Worm (Caenorhabditis elegans) whole organism, early embryonic: ENCODE data around the gene C07B5.4.

ENCODE experiments used
- B0310.2 ChIP-seq: sonication (generic microtip); optimal IDR thresholded peaks from 2 replicates; lab custom pipeline; 2016; ENCODE audit warnings: mild to moderate bottlenecking, missing genetic modification characterization, missing compliant biosample characterization
- F13C5.2 ChIP-seq: sonication (generic microtip); optimal IDR thresholded peaks from 2 replicates; lab custom pipeline; 2017; ENCODE audit warnings: mild to moderate bottlenecking, missing genetic modification characterization, inconsistent platforms, missing compliant biosample characterization
- aly-1 ChIP-seq: sonication (generic microtip); optimal IDR thresholded peaks from 2 replicates; lab custom pipeline; 2016; ENCODE audit warnings: missing genetic modification characterization, missing compliant biosample characterization
- ama-1 ChIP-seq: fragments of 150-350 bp; optimal IDR thresholded peaks from 2 replicates; lab custom pipeline; 2014
- ceh-13 ChIP-seq: fragments of 200-800 bp; sonication (Bioruptor generic); optimal IDR thresholded peaks from 2 replicates; lab custom pipeline; 2018; ENCODE audit warnings: mild to moderate bottlenecking, missing genetic modification characterization, missing compliant biosample characterization
- ceh-36 ChIP-seq: sonication (generic microtip); optimal IDR thresholded peaks from 2 replicates; lab custom pipeline; 2016; ENCODE audit warnings: missing genetic modification characterization, inconsistent platforms, missing compliant biosample characterization
- ets-7 ChIP-seq: sonication (generic microtip); optimal IDR thresholded peaks from 2 replicates; lab custom pipeline; 2016; ENCODE audit warnings: missing genotype, missing genetic modification characterization, missing compliant biosample characterization
- flt-1 ChIP-seq: fragments of 200-800 bp; sonication (Bioruptor generic); IDR thresholded peaks from 2 replicates; pipeline ENCODE4 v1.3.6; 2022; ENCODE audit warnings: missing genetic modification characterization, missing compliant biosample characterization
- hmbx-1 ChIP-seq: sonication (generic microtip); optimal IDR thresholded peaks from 2 replicates; lab custom pipeline; 2016; ENCODE audit warnings: mild to moderate bottlenecking, missing genetic modification characterization, missing compliant biosample characterization
- hmg-4 ChIP-seq: fragments of 200-800 bp; sonication (Bioruptor generic); optimal IDR thresholded peaks from 2 replicates; lab custom pipeline; 2018; ENCODE audit warnings: mild to moderate bottlenecking, missing genetic modification characterization, missing compliant biosample characterization
- hnd-1 ChIP-seq: sonication (generic microtip); optimal IDR thresholded peaks from 2 replicates; lab custom pipeline; 2016; ENCODE audit warnings: missing genetic modification characterization, missing compliant biosample characterization
- pes-1 ChIP-seq: fragments of 200-800 bp; sonication (Bioruptor generic); IDR thresholded peaks from 2 replicates; pipeline ENCODE4 v1.3.6; 2022; ENCODE audit warnings: missing genetic modification reagents, missing genetic modification characterization, missing compliant biosample characterization
- scrt-1 ChIP-seq: fragments of 200-800 bp; sonication (Bioruptor generic); IDR thresholded peaks from 2 replicates; pipeline ENCODE4 v1.3.6; 2022; ENCODE audit warnings: missing genetic modification characterization, missing compliant biosample characterization
- sea-1 ChIP-seq: fragments of 200-800 bp; sonication (Bioruptor generic); conservative IDR thresholded peaks from 2 replicates; pipeline ENCODE4 v1.3.6; 2022; ENCODE audit warnings: missing genetic modification characterization, missing compliant biosample characterization
- tbx-11 ChIP-seq: fragments of 200-800 bp; sonication (Bioruptor generic); IDR thresholded peaks from 2 replicates; pipeline ENCODE4 v1.3.6; 2022; ENCODE audit warnings: missing genetic modification characterization, missing compliant biosample characterization
- tbx-37 ChIP-seq: fragments of 200-800 bp; sonication (Bioruptor generic); conservative IDR thresholded peaks from 2 replicates; pipeline ENCODE4 v1.3.6; 2022; ENCODE audit warnings: missing genetic modification reagents, missing genetic modification characterization, missing compliant biosample characterization
- tra-4 ChIP-seq: sonication (generic microtip); optimal IDR thresholded peaks from 2 replicates; lab custom pipeline; 2017; ENCODE audit warnings: missing genetic modification characterization, missing compliant biosample characterization

C07B5.4 gene

DNA sequence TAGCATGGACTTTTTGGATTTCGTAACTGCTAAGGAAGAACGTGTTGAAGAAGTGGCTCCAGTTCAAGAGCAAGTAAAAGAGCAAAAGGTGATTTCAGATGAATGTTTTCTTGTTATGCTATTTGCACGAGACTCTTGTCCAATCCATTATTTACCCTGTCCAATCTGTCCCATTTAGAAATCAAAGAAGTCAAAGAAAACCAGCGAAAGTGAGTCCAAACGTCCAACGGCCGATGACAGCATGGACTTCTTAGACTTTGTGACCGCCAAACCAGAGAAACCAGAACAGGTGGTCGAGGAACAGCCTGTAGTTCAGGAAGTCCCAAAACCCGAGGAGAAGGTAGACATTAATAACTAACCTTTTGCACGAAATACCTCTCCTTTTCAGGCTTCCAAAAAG, 25.8 kb downstream of the C07B5.4 start:
- TF ChIP-seq ama-1 (no peak), aly-1 (no peak), sea-1 (GFP tag; lab: Robert Waterston, UW) (no peak), ceh-13 (GFP tag; lab: Kevin White, UChicago) (no peak), ceh-36 (tag; lab: Kevin White, UChicago) (no peak), hmg-4 (no peak), pes-1 (GFP tag; lab: Robert Waterston, UW) (no peak), hmbx-1 (tag; lab: Kevin White, UChicago) (no peak), ets-7 (tag; lab: Kevin White, UChicago) (no peak), hnd-1 (tag; lab: Kevin White, UChicago) (no peak), F13C5.2 (tag; lab: Kevin White, UChicago) (no peak), tra-4 (tag; lab: Kevin White, UChicago) (no peak), B0310.2 (tag; lab: Kevin White, UChicago) (no peak), scrt-1 (GFP tag; lab: Robert Waterston, UW) (no peak), tbx-37 (GFP tag; lab: Robert Waterston, UW) (no peak), flt-1 (no peak), tbx-11 (GFP tag; lab: Robert Waterston, UW) (no peak)

DNA sequence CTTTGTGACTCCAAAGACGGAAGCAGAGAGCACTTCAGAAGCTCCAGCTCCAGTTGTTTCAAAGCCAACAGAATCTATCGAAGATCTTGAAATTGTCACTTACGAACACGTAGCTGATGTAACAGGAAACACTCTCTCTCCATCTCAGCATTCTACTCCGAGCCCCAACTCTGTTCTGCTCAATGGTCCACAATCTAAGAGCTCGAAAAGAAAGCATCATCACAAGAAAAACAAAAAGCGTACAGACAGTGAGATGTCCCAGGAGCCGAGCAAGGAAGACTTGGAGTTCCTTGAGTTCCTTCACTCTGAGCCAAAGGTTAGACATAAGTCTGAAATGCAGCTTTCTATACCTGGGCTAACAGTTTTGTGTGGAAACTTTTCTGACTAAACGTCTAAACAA, 26.6 kb downstream of the C07B5.4 start:
- no peak for TF ChIP-seq ets-7 (tag; lab: Kevin White, UChicago)
- TF ChIP-seq flt-1 = no peak
- TF ChIP-seq hmg-4 = no peak
- TF ChIP-seq sea-1 (GFP tag; lab: Robert Waterston, UW) = no peak
- TF ChIP-seq ama-1 = no peak
- no peak for TF ChIP-seq tra-4 (tag; lab: Kevin White, UChicago)
- no peak for TF ChIP-seq B0310.2 (tag; lab: Kevin White, UChicago)
- no peak for TF ChIP-seq hmbx-1 (tag; lab: Kevin White, UChicago)
- no peak for TF ChIP-seq ceh-36 (tag; lab: Kevin White, UChicago)
- no peak for TF ChIP-seq tbx-37 (GFP tag; lab: Robert Waterston, UW)
- TF ChIP-seq F13C5.2 (tag; lab: Kevin White, UChicago) = no peak
- no peak for TF ChIP-seq tbx-11 (GFP tag; lab: Robert Waterston, UW)
- no peak for TF ChIP-seq pes-1 (GFP tag; lab: Robert Waterston, UW)
- TF ChIP-seq hnd-1 (tag; lab: Kevin White, UChicago) = no peak

DNA sequence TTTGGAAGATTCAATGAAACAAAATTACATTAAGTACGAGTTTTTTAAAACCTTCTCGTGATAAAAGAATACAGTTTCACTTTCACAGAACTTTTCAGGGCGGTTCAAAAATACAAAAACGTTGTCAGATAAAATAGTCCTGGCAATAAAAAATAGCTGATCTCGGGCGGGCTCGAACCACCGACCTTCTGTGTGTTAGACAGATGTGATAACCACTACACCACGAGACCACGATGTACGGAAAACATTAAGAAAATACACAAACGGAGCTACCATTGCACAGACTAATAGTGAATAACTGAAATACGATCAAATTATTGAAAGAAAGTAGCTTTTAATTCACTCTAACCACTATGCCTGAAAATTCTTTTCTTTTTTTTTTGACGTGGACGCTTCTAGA, 31.5 kb downstream of the C07B5.4 start:
- TF ChIP-seq pes-1 (GFP tag; lab: Robert Waterston, UW) (peak; percentile 70), hnd-1 (tag; lab: Kevin White, UChicago) (no peak), ceh-13 (GFP tag; lab: Kevin White, UChicago) (no peak), hmbx-1 (tag; lab: Kevin White, UChicago) (no peak), tbx-11 (GFP tag; lab: Robert Waterston, UW) (no peak), aly-1 (no peak), sea-1 (GFP tag; lab: Robert Waterston, UW) (0 out of 2 replicates have a peak, but pooled peaks have one; percentile 23)

DNA sequence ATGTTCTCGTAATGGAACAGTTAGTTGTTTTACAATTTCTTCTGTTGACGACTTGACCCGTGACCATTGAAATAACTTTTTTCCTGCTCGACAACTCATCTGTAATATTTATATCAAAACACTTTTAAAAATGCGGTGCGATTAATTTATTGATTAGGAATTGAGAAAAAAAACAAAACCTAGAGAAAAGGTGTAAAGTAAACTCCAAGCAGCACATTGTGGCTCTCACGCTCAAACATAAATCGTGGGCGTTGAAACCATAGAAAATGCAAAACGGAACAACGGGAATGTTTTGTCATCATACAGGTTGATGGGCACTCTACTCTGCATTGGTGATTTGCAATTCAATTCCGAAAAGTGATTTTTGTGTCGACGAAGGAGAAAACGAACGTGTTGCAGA, 36.4 kb downstream of the C07B5.4 start, which contains the start of gene moc-5:
moc-5 (minus strand) TSS at position 101 of the 400 bp plus-strand sequence.
- TF ChIP-seq F13C5.2 (tag; lab: Kevin White, UChicago) (no peak), hmg-4 (no peak), ets-7 (tag; lab: Kevin White, UChicago) (no peak), tra-4 (tag; lab: Kevin White, UChicago) (no peak), flt-1 (no peak), scrt-1 (GFP tag; lab: Robert Waterston, UW) (no peak), hmbx-1 (tag; lab: Kevin White, UChicago) (no peak), ceh-36 (tag; lab: Kevin White, UChicago) (no peak), tbx-37 (GFP tag; lab: Robert Waterston, UW) (no peak), hnd-1 (tag; lab: Kevin White, UChicago) (no peak), pes-1 (GFP tag; lab: Robert Waterston, UW) (no peak), ama-1 (no peak), tbx-11 (GFP tag; lab: Robert Waterston, UW) (no peak), ceh-13 (GFP tag; lab: Kevin White, UChicago) (no peak), aly-1 (no peak), sea-1 (GFP tag; lab: Robert Waterston, UW) (no peak), B0310.2 (tag; lab: Kevin White, UChicago) (no peak)

DNA sequence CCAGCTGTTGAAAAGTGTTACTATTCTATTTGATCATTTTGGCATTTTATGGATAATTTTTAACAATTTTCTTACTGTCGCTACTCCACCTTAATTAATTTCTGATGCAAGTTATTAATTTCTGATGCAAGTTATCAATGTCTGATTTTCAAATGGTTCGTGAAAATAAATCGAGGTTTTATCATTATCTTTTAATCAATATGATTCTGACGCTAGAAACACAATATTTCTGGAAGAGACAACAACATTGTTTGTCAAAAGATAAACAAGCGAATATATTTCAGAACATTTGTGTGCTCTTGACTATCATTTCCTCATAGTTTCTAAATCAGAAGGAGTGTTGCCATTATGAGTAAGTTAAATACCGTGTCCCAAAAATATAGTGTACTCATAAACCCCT, 37.0 kb downstream of the C07B5.4 start, which contains the start of gene F49E2.2:
F49E2.2 (plus strand) TSS at position 301 of the 400 bp plus-strand sequence.
- TF ChIP-seq F13C5.2 (tag; lab: Kevin White, UChicago) (no peak), tbx-11 (GFP tag; lab: Robert Waterston, UW) (no peak), B0310.2 (tag; lab: Kevin White, UChicago) (no peak), ets-7 (tag; lab: Kevin White, UChicago) (no peak), sea-1 (GFP tag; lab: Robert Waterston, UW) (no peak), hmbx-1 (tag; lab: Kevin White, UChicago) (no peak), pes-1 (GFP tag; lab: Robert Waterston, UW) (no peak), ceh-13 (GFP tag; lab: Kevin White, UChicago) (no peak), hmg-4 (no peak), aly-1 (no peak), scrt-1 (GFP tag; lab: Robert Waterston, UW) (no peak), ceh-36 (tag; lab: Kevin White, UChicago) (no peak)

DNA sequence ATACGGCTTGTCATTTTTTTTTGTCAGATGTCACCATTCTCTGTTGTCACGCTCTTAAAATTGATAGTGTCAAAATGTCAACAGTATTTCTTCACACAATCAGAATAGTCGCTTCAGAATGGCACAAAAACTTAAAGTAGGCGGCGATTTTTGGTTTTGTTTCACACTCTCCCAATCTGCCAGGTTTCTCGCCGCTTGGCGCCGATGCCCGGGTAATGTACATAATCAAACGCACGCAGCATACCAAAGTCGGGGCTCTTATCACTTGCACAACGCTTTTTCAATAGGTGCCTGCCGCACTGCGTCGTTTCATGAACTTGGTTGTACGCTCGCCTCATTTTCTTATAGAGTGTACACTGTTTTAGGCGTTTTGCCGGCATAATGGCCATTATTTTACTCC, 39.1 kb downstream of the C07B5.4 start:
- TF ChIP-seq B0310.2 (tag; lab: Kevin White, UChicago) (no peak), scrt-1 (GFP tag; lab: Robert Waterston, UW) (no peak)

DNA sequence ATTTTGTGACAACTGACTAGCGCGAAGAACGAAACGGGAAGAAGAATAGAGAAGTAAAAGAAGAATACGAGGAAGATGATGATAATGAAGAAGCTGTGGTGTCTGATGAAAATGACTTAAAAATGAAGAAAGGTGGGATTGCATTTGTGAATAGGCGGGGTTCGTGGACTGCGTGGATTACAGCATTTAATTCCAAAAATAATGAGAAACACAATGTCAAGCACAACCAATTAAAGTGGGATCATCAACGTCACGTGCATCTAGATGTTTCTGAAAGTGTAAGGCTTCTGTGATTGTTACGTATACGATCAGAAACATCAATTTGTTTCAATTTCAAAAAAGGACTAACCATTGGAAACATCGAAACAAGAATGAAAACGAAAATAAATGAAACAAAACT, 47.5 kb downstream of the C07B5.4 start, which contains the start of gene glb-17:
glb-17 (minus strand) TSS at position 101 of the 400 bp plus-strand sequence.
- TF ChIP-seq tbx-11 (GFP tag; lab: Robert Waterston, UW) (no peak), tbx-37 (GFP tag; lab: Robert Waterston, UW) (no peak), aly-1 (no peak), hmg-4 (no peak), scrt-1 (GFP tag; lab: Robert Waterston, UW) (no peak), F13C5.2 (tag; lab: Kevin White, UChicago) (no peak), tra-4 (tag; lab: Kevin White, UChicago) (no peak), sea-1 (GFP tag; lab: Robert Waterston, UW) (no peak), hmbx-1 (tag; lab: Kevin White, UChicago) (no peak), B0310.2 (tag; lab: Kevin White, UChicago) (no peak), ceh-36 (tag; lab: Kevin White, UChicago) (no peak), ceh-13 (GFP tag; lab: Kevin White, UChicago) (no peak), flt-1 (no peak)
